Fruit fly (Drosophila melanogaster) whole organism, pupa: ENCODE results near the gene crok.

Experiments
- CG13204 ChIP-seq: fragments of 200-800 bp; sonication (Bioruptor generic); optimal IDR thresholded peaks from 2 replicates; lab custom pipeline; 2018; ENCODE audit warnings: missing biosample characterization, mild to moderate bottlenecking, missing genetic modification characterization, moderate library complexity
- CG4496 ChIP-seq: fragments of 200-800 bp; sonication (Bioruptor generic); IDR thresholded peaks from 3 replicates; pipeline ENCODE4 v1.3.6; 2022; ENCODE audit warnings: missing biosample characterization, missing genetic modification characterization
- D1 ChIP-seq: fragments of 200-800 bp; sonication (Bioruptor generic); optimal IDR thresholded peaks from 2 replicates; lab custom pipeline; 2018; ENCODE audit warnings: missing biosample characterization, mild to moderate bottlenecking, missing genetic modification characterization, moderate library complexity
- gl ChIP-seq: fragments of 200-800 bp; sonication (Bioruptor generic); optimal IDR thresholded peaks from 2 replicates; lab custom pipeline; 2018; ENCODE audit warnings: missing biosample characterization, mild to moderate bottlenecking, missing genetic modification characterization
- rn ChIP-seq: fragments of 200-800 bp; sonication (Bioruptor generic); IDR thresholded peaks from 2 replicates; pipeline ENCODE4 v1.3.6; 2022; ENCODE audit warnings: missing biosample characterization, missing genetic modification characterization

- TF ChIP-seq rn (GFP tag; lab: Robert Waterston, UW) (no peak), gl (tag; lab: Kevin White, UChicago) (no peak), CG4496 (GFP tag; lab: Robert Waterston, UW) (no peak), CG13204 (GFP tag; lab: Kevin White, UChicago) (no peak), D1 (tag; lab: Kevin White, UChicago) (no peak)
Observed at dm6 chr2L:12174493-12175129, 1.8 kb downstream of the crok start, which contains the start of gene bru1.
